Fruit fly (Drosophila melanogaster) whole organism, embryonic: ENCODE results near the gene Prosbeta4R1.

ENCODE experiments used
- CG4282 ChIP-seq: fragments of 200-800 bp; sonication (Bioruptor generic); optimal IDR thresholded peaks from 2 replicates; lab custom pipeline; 2016; ENCODE audit warnings: missing biosample characterization, missing genetic modification characterization
- CG9797 ChIP-seq: fragments of 200-800 bp; sonication (Bioruptor generic); optimal IDR thresholded peaks from 3 replicates; lab custom pipeline; 2018; ENCODE audit warnings: missing biosample characterization, mild to moderate bottlenecking, missing genetic modification characterization
- NC2α ChIP-seq: fragments of 200-800 bp; sonication (Bioruptor generic); optimal IDR thresholded peaks from 2 replicates; lab custom pipeline; 2016; ENCODE audit warnings: missing biosample characterization, missing genetic modification characterization
- chinmo ChIP-seq: fragments of 200-800 bp; sonication (Bioruptor generic); IDR thresholded peaks from 4 replicates; pipeline ENCODE4 v1.3.6; 2022; ENCODE audit warnings: missing biosample characterization, missing genetic modification characterization; ENCODE audit not compliant: partially characterized antibody
- twi ChIP-seq: fragments of 200-800 bp; optimal IDR thresholded peaks from 2 replicates; lab custom pipeline; 2019; ENCODE audit warnings: missing biosample characterization, mild to moderate bottlenecking, missing genetic modification characterization, moderate library complexity

- TF ChIP-seq twi (tag; lab: Kevin White, UChicago), result no peak
- no peak for TF ChIP-seq CG9797 (GFP tag; lab: Kevin White, UChicago)
- no peak for TF ChIP-seq NC2α (GFP tag; lab: Kevin White, UChicago)
- TF ChIP-seq CG4282, result no peak
- TF ChIP-seq chinmo, result no peak
These were observed 24.1 kb upstream of the Prosbeta4R1 start for dm6 chr2L:2628760-2629159.
